Fruit fly (Drosophila melanogaster) whole organism, embryonic: ENCODE measurements around the gene Ctu2.

ENCODE experiments used
- Bdp1 ChIP-seq: fragments of 200-800 bp; sonication (Bioruptor generic); optimal IDR thresholded peaks from 3 replicates; lab custom pipeline; 2016; ENCODE audit warnings: missing biosample characterization, missing genetic modification characterization
- CG1024 ChIP-seq: fragments of 200-800 bp; sonication (Bioruptor generic); IDR thresholded peaks from 2 replicates; pipeline ENCODE4 v1.3.6; 2022; ENCODE audit warnings: missing biosample characterization, missing genetic modification characterization
- CG11723 ChIP-seq: fragments of 200-800 bp; sonication (Bioruptor generic); optimal IDR thresholded peaks from 2 replicates; lab custom pipeline; 2017; ENCODE audit warnings: missing biosample characterization, mild to moderate bottlenecking, missing genetic modification characterization
- CG13424 ChIP-seq: fragments of 200-800 bp; sonication (Bioruptor generic); optimal IDR thresholded peaks from 2 replicates; lab custom pipeline; 2019; ENCODE audit warnings: missing biosample characterization, mild to moderate bottlenecking, missing genetic modification characterization, moderate library complexity
- CG15514 ChIP-seq: fragments of 200-800 bp; sonication (Bioruptor generic); optimal IDR thresholded peaks from 3 replicates; lab custom pipeline; 2017; ENCODE audit warnings: missing biosample characterization, missing genetic modification characterization, mild to moderate bottlenecking, moderate library complexity, missing genetic modification reagents
- CG1602 ChIP-seq: fragments of 200-800 bp; sonication (Bioruptor generic); optimal IDR thresholded peaks from 3 replicates; lab custom pipeline; 2016; ENCODE audit warnings: missing biosample characterization, missing genetic modification characterization
- CG1647 ChIP-seq: fragments of 200-800 bp; sonication (Bioruptor generic); optimal IDR thresholded peaks from 3 replicates; lab custom pipeline; 2016; ENCODE audit warnings: missing biosample characterization, missing genetic modification characterization
- CG2120 ChIP-seq: fragments of 200-800 bp; sonication (Bioruptor generic); optimal IDR thresholded peaks from 3 replicates; lab custom pipeline; 2016; ENCODE audit warnings: missing biosample characterization, missing genetic modification characterization
- CG30020 ChIP-seq: fragments of 200-800 bp; optimal IDR thresholded peaks from 2 replicates; lab custom pipeline; 2019; ENCODE audit warnings: missing biosample characterization, mild to moderate bottlenecking, missing genetic modification characterization, moderate library complexity
- CG34422 ChIP-seq: fragments of 200-800 bp; sonication (Bioruptor generic); IDR thresholded peaks from 3 replicates; pipeline ENCODE4 v1.3.6; 2022; ENCODE audit warnings: missing biosample characterization, missing genetic modification characterization
- CG3726 ChIP-seq: fragments of 200-800 bp; sonication (Bioruptor generic); IDR thresholded peaks from 3 replicates; pipeline ENCODE4, ENCODE4 v1.3.6; 2022; ENCODE audit warnings: missing biosample characterization, missing genetic modification characterization
- CG5180 ChIP-seq: fragments of 200-800 bp; sonication (Bioruptor generic); optimal IDR thresholded peaks from 3 replicates; lab custom pipeline; 2017; ENCODE audit warnings: missing biosample characterization, missing genetic modification characterization, mild to moderate bottlenecking, moderate library complexity, missing genetic modification reagents
- CG6791 ChIP-seq: fragments of 200-800 bp; sonication (Bioruptor generic); IDR thresholded peaks from 3 replicates; pipeline ENCODE4 v1.3.6; 2022; ENCODE audit warnings: missing biosample characterization, missing genetic modification characterization; ENCODE audit not compliant: partially characterized antibody
- CG7357 ChIP-seq: fragments of 200-800 bp; sonication (Bioruptor generic); IDR thresholded peaks from 3 replicates; pipeline ENCODE4 v1.3.6; 2022; ENCODE audit warnings: missing biosample characterization, missing genetic modification characterization
- CG7372 ChIP-seq: fragments of 200-800 bp; sonication (Bioruptor generic); IDR thresholded peaks from 2 replicates; pipeline ENCODE4 v1.3.6; 2022; ENCODE audit warnings: missing biosample characterization, missing genetic modification characterization
- CG8478 ChIP-seq: fragments of >200 bp; optimal IDR thresholded peaks from 2 replicates; lab custom pipeline; 2018
- CG9932 ChIP-seq: fragments of 200-800 bp; sonication (Bioruptor generic); IDR thresholded peaks from 2 replicates; pipeline ENCODE4 v1.3.6; 2022; ENCODE audit warnings: missing biosample characterization, missing genetic modification characterization
- CoRest ChIP-seq: fragments of 200-800 bp; sonication (Bioruptor generic); optimal IDR thresholded peaks from 3 replicates; lab custom pipeline; 2018; ENCODE audit warnings: missing biosample characterization, mild to moderate bottlenecking, missing genetic modification characterization, moderate library complexity
- D19B ChIP-seq: fragments of 200-800 bp; sonication (Bioruptor generic); optimal IDR thresholded peaks from 2 replicates; lab custom pipeline; 2017; ENCODE audit warnings: missing biosample characterization, mild to moderate bottlenecking, missing genetic modification characterization
- Dp ChIP-seq: fragments of 200-800 bp; sonication (Bioruptor generic); optimal IDR thresholded peaks from 2 replicates; lab custom pipeline; 2018; ENCODE audit warnings: missing biosample characterization, mild to moderate bottlenecking, missing genetic modification characterization, moderate library complexity
- E2f1 ChIP-seq: fragments of 200-800 bp; sonication (Bioruptor generic); IDR thresholded peaks from 2 replicates; pipeline ENCODE4 v1.3.6; 2022; ENCODE audit warnings: missing biosample characterization, missing genetic modification characterization
- Gug ChIP-seq: fragments of 200-800 bp; sonication (Bioruptor generic); IDR thresholded peaks from 4 replicates; pipeline ENCODE4 v1.3.6; 2022; ENCODE audit warnings: missing biosample characterization, missing genetic modification characterization
- H2.0 ChIP-seq: fragments of 200-800 bp; sonication (Bioruptor generic); IDR thresholded peaks from 2 replicates; pipeline ENCODE4 v1.3.6; 2022; ENCODE audit warnings: missing biosample characterization, missing genetic modification characterization
- MBD-R2 ChIP-seq: fragments of 200-800 bp; sonication (Bioruptor generic); IDR thresholded peaks from 2 replicates; pipeline ENCODE4 v1.3.6; 2022; ENCODE audit warnings: missing biosample characterization, missing genetic modification characterization
- Med ChIP-seq: fragments of 200-800 bp; sonication (Bioruptor generic); peaks from one replicate; lab custom pipeline; 2016; ENCODE audit warnings: missing biosample characterization, missing genetic modification characterization, mild to moderate bottlenecking, inconsistent platforms, moderate library complexity
- NfI ChIP-seq: fragments of 200-800 bp; sonication (Bioruptor generic); optimal IDR thresholded peaks from 3 replicates; lab custom pipeline; 2018; ENCODE audit warnings: missing biosample characterization, mild to moderate bottlenecking, missing genetic modification characterization, moderate library complexity
- Spps ChIP-seq: fragments of 200-800 bp; sonication (Bioruptor generic); optimal IDR thresholded peaks from 2 replicates; lab custom pipeline; 2018; ENCODE audit warnings: missing biosample characterization, mild to moderate bottlenecking, missing genetic modification characterization
- Sry-δ ChIP-seq: fragments of 200-800 bp; sonication (Bioruptor generic); optimal IDR thresholded peaks from 2 replicates; lab custom pipeline; 2016; ENCODE audit warnings: missing biosample characterization, missing genetic modification characterization
- dm ChIP-seq: fragments of 200-800 bp; sonication (Bioruptor generic); optimal IDR thresholded peaks from 3 replicates; lab custom pipeline; 2016; ENCODE audit warnings: missing biosample characterization, missing genetic modification characterization
- dpn ChIP-seq, 2 experiments: fragments of 200-800 bp; sonication (Bioruptor generic); optimal IDR thresholded peaks; 3 replicates each; lab custom pipeline; 2016; ENCODE audit warnings: missing biosample characterization in 2 of 2, missing genetic modification characterization in 2 of 2
- eve ChIP-seq, 2 experiments: fragments of >200 bp; optimal IDR thresholded peaks; 2 replicates each; lab custom pipeline; 2017; ENCODE audit warnings: missing biosample characterization in 2 of 2, missing genetic modification characterization in 2 of 2
- fd102C ChIP-seq: fragments of 200-800 bp; sonication (Bioruptor generic); optimal IDR thresholded peaks from 2 replicates; lab custom pipeline; 2018; ENCODE audit warnings: missing biosample characterization, mild to moderate bottlenecking, missing genetic modification characterization, moderate library complexity
- fd96Cb ChIP-seq: fragments of 200-800 bp; sonication (Bioruptor generic); optimal IDR thresholded peaks from 2 replicates; lab custom pipeline; 2018; ENCODE audit warnings: missing biosample characterization, mild to moderate bottlenecking, missing genetic modification characterization, moderate library complexity
- hkb ChIP-seq, 2 experiments: fragments of 200-800 bp in 1 of 2; fragments of >200 bp in 1 of 2; sonication (Bioruptor generic) in 1 of 2; IDR thresholded peaks in 1 of 2; optimal IDR thresholded peaks in 1 of 2; 2 replicates each; pipeline versions ENCODE4 v1.3.6 to Lab custom; 2017 to 2022; ENCODE audit warnings: missing biosample characterization in 1 of 2, missing genetic modification characterization in 1 of 2
- hth ChIP-seq: fragments of >200 bp; optimal IDR thresholded peaks from 2 replicates; lab custom pipeline; 2017; ENCODE audit warnings: inconsistent platforms
- inv ChIP-seq: fragments of 200-800 bp; sonication (Bioruptor generic); IDR thresholded peaks from 2 replicates; pipeline ENCODE4 v1.3.6; 2022; ENCODE audit warnings: missing biosample characterization, missing genetic modification characterization; ENCODE audit not compliant: partially characterized antibody
- jigr1 ChIP-seq: fragments of 200-800 bp; sonication (Bioruptor generic); IDR thresholded peaks from 3 replicates; pipeline ENCODE4 v1.3.6; 2022; ENCODE audit warnings: missing biosample characterization, missing genetic modification characterization
- ken ChIP-seq: fragments of 200-800 bp; sonication (Bioruptor generic); IDR thresholded peaks from 3 replicates; pipeline ENCODE4 v1.3.6; 2022; ENCODE audit warnings: missing biosample characterization, missing genetic modification characterization
- lola ChIP-seq, 3 experiments: fragments of >200 bp in 2 of 3; fragments of 200-800 bp in 1 of 3; sonication (Bioruptor generic) in 1 of 3; optimal IDR thresholded peaks; 2 replicates each; lab custom pipeline; 2017 to 2019; ENCODE audit warnings: missing biosample characterization in 3 of 3, missing genetic modification characterization in 3 of 3, mild to moderate bottlenecking in 1 of 3, moderate library complexity in 1 of 3
- mam ChIP-seq: fragments of 200-800 bp; sonication (Bioruptor generic); optimal IDR thresholded peaks from 3 replicates; lab custom pipeline; 2016; ENCODE audit warnings: missing biosample characterization, missing genetic modification characterization
- odd ChIP-seq: fragments of 200-800 bp; sonication (Bioruptor generic); optimal IDR thresholded peaks from 2 replicates; lab custom pipeline; 2017; ENCODE audit warnings: missing biosample characterization, mild to moderate bottlenecking, missing genetic modification characterization
- pb ChIP-seq: fragments of 200-800 bp; sonication (Bioruptor generic); optimal IDR thresholded peaks from 3 replicates; lab custom pipeline; 2016; ENCODE audit warnings: missing biosample characterization, missing genetic modification characterization
- pum ChIP-seq: fragments of 200-800 bp; sonication (Bioruptor generic); optimal IDR thresholded peaks from 2 replicates; lab custom pipeline; 2016; ENCODE audit warnings: missing biosample characterization, missing genetic modification characterization
- ranshi ChIP-seq: fragments of 200-800 bp; sonication (Bioruptor generic); IDR thresholded peaks from 2 replicates; pipeline ENCODE4 v1.3.6; 2022; ENCODE audit warnings: missing biosample characterization, missing genetic modification characterization
- row ChIP-seq: fragments of 200-800 bp; sonication (Bioruptor generic); IDR thresholded peaks from 3 replicates; pipeline ENCODE4 v1.3.6; 2022; ENCODE audit warnings: missing biosample characterization, missing genetic modification characterization
- sisA ChIP-seq: fragments of 200-800 bp; sonication (Bioruptor generic); IDR thresholded peaks from 2 replicates; pipeline ENCODE4 v1.3.6; 2022; ENCODE audit warnings: missing biosample characterization, missing genetic modification characterization
- trem ChIP-seq: fragments of 200-800 bp; optimal IDR thresholded peaks from 3 replicates; lab custom pipeline; 2019; ENCODE audit warnings: missing biosample characterization, mild to moderate bottlenecking, missing genetic modification characterization, moderate library complexity
- zen2 ChIP-seq: fragments of 200-800 bp; sonication (Bioruptor generic); IDR thresholded peaks from 3 replicates; pipeline ENCODE4 v1.3.6; 2022; ENCODE audit warnings: missing biosample characterization, missing genetic modification characterization; ENCODE audit not compliant: partially characterized antibody
- zfh2 ChIP-seq: fragments of 200-800 bp; sonication (Bioruptor generic); optimal IDR thresholded peaks from 2 replicates; lab custom pipeline; 2016; ENCODE audit warnings: missing biosample characterization, missing genetic modification characterization

Ctu2 gene

DNA sequence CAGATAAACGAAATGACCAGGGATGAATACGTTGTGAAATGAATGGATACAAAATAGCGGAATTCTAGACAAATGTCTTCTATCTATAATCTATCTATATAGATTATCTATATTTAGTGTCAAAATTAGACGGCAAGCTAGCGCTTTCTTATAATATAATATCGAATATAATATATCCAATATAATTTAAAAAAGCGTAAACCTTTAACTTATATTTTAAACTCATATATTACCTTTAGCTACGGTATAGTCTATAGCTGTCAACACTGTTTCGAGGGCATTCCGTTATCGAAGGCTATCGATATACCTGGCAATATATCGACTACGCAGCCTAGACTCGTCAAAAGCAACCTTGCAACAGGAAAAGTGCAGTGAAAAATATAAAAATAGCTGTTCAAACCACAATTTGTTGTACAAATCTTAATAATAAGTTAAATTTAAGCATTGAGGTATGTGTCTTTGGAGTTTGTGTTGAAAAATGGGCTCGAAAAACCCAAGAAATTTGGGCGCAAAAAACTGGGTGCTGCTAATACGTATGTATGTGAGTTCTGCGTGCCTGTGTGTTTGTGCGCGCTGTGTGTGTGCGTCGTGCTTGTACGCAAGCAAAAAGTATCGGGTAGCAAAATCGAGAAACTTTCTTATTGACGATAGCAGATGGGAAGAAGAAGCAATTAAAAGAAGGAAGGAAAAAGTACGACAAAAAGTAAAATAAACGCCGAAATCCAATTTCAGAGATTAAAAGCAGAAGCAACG is at the start of gene Ctu2, which contains the start of gene swm (continued):
- TF ChIP-seq CG1024 (GFP tag; lab: Robert Waterston, UW) (no peak), CG2120 (GFP tag; lab: Kevin White, UChicago) (peak; percentile 47), CG1647 (no peak), D19B (peak; percentile 46), Med (GFP tag; lab: Kevin White, UChicago) (peak; percentile 68), hth (lab: Kevin White, UChicago) (no peak), eve (GFP tag; optimal IDR thresholded peaks at IDR 0.05; lab: Kevin White, UChicago) (no peak), lola (GFP tag; optimal IDR thresholded peaks at IDR 0.05; lab: Kevin White, UChicago) (peak in 1 of 3 experiments; percentile 73), CoRest (tag; lab: Kevin White, UChicago) (peak; percentile 89), Gug (peak; percentile 26; the same call in 2 of the 4 replicates), dpn (GFP tag; optimal IDR thresholded peaks at IDR 0.05; lab: Kevin White, UChicago) (peak; percentile 1 to 71), mam (peak; percentile 20), CG13424 (tag; lab: Kevin White, UChicago) (peak; percentile 89), E2f1 (peak; percentile 46), CG5180 (no peak), ken (GFP tag; lab: Robert Waterston, UW) (0 out of 3 replicates have a peak, but pooled peaks have one; percentile 33), pb (GFP tag; lab: Kevin White, UChicago) (no peak), CG8478 (peak; percentile 81), hkb (optimal IDR thresholded peaks at IDR 0.05; lab: Kevin White, UChicago) (no peak), hkb (GFP tag; IDR thresholded peaks at IDR 0.05; lab: Robert Waterston, UW) (peak; percentile 55; the same call in 1 of the 2 replicates), CG34422 (GFP tag; lab: Robert Waterston, UW) (peak; percentile 39; the same call in 1 of the 3 replicates), Spps (tag; lab: Kevin White, UChicago) (peak; percentile 13), CG9932 (GFP tag; lab: Robert Waterston, UW) (peak; percentile 83), trem (tag; lab: Kevin White, UChicago) (peak; percentile 74), CG1602 (GFP tag; lab: Kevin White, UChicago) (peak; percentile 59), H2.0 (GFP tag; lab: Robert Waterston, UW) (0 out of 2 replicates have a peak, but pooled peaks have one; percentile 27), CG7372 (GFP tag; lab: Robert Waterston, UW) (peak; percentile 57; the same call in 1 of the 2 replicates), row (GFP tag; lab: Robert Waterston, UW) (peak; percentile 90), jigr1 (GFP tag; lab: Robert Waterston, UW) (no peak), CG7357 (GFP tag; lab: Robert Waterston, UW) (0 out of 3 replicates have a peak, but pooled peaks have one; percentile 36), Dp (GFP tag; lab: Kevin White, UChicago) (peak; percentile 6), dm (peak; percentile 20), ranshi (GFP tag; lab: Robert Waterston, UW) (peak; percentile 30; the same call in 1 of the 2 replicates), zen2 (GFP tag; lab: Robert Waterston, UW) (peak; percentile 59; the same call in 2 of the 3 replicates), Sry-δ (peak; percentile 64), CG15514 (GFP tag; lab: Kevin White, UChicago) (peak; percentile 44), Bdp1 (GFP tag; lab: Kevin White, UChicago) (no peak), pum (GFP tag; lab: Kevin White, UChicago) (peak; percentile 23), CG3726 (GFP tag; lab: Robert Waterston, UW) (no peak), CG6791 (GFP tag; lab: Robert Waterston, UW) (peak; percentile 52; the same call in 2 of the 3 replicates), sisA (GFP tag; lab: Robert Waterston, UW) (peak; percentile 13; the same call in 1 of the 2 replicates), fd102C (GFP tag; lab: Kevin White, UChicago) (no peak), NfI (GFP tag; lab: Kevin White, UChicago) (peak; percentile 64), inv (peak; percentile 62), zfh2 (GFP tag; lab: Kevin White, UChicago) (peak; percentile 7), odd (GFP tag; lab: Kevin White, UChicago) (no peak), CG11723 (peak; percentile 18), fd96Cb (tag; lab: Kevin White, UChicago) (peak; percentile 48), MBD-R2 (GFP tag; lab: Robert Waterston, UW) (no peak; the same call in 1 of the 2 replicates), CG30020 (tag; lab: Kevin White, UChicago) (peak; percentile 83)
